Worm (Caenorhabditis elegans) whole organism, L3 larva: Measurements from ENCODE around the gene seu-1.

Experiments
- R02D3.7 ChIP-seq: fragments of 150-350 bp; optimal IDR thresholded peaks from 2 replicates; lab custom pipeline; 2014; ENCODE audit warnings: missing biosample characterization, missing genetic modification characterization
- daf-12 ChIP-seq: fragments of 150-350 bp; optimal IDR thresholded peaks from 2 replicates; lab custom pipeline; 2014; ENCODE audit warnings: missing biosample characterization, missing genetic modification reagents, missing genetic modification characterization
- nhr-28 ChIP-seq: fragments of 150-350 bp; optimal IDR thresholded peaks from 2 replicates; lab custom pipeline; 2014; ENCODE audit warnings: missing biosample characterization, missing genetic modification characterization
- pha-4 ChIP-seq: fragments of 150-350 bp; optimal IDR thresholded peaks from 2 replicates; lab custom pipeline; 2014; ENCODE audit warnings: missing biosample characterization, missing genetic modification reagents, missing genetic modification characterization
- pqm-1 ChIP-seq: fragments of 150-350 bp; optimal IDR thresholded peaks from 2 replicates; lab custom pipeline; 2017; ENCODE audit warnings: missing biosample characterization, missing genetic modification characterization, inconsistent platforms
- ztf-11 ChIP-seq: fragments of 150-350 bp; optimal IDR thresholded peaks from 2 replicates; lab custom pipeline; 2014; ENCODE audit warnings: missing biosample characterization, missing genetic modification characterization

- TF ChIP-seq pha-4 (no peak), R02D3.7 (tag; lab: Kevin White, UChicago) (no peak), nhr-28 (tag; lab: Kevin White, UChicago) (no peak), ztf-11 (tag; lab: Kevin White, UChicago) (no peak), pqm-1 (tag; lab: Kevin White, UChicago) (no peak), daf-12 (tag; lab: Kevin White, UChicago) (no peak)
Observed at ce11 chrIV:6329339-6329738, at the start of gene seu-1.
